Worm (Caenorhabditis elegans): ENCODE data around the gene R02D5.6.
A peak's percentile ranks its signal among the peaks of the same experiment; 100 is the strongest.

The R02D5.6 gene

DNA sequence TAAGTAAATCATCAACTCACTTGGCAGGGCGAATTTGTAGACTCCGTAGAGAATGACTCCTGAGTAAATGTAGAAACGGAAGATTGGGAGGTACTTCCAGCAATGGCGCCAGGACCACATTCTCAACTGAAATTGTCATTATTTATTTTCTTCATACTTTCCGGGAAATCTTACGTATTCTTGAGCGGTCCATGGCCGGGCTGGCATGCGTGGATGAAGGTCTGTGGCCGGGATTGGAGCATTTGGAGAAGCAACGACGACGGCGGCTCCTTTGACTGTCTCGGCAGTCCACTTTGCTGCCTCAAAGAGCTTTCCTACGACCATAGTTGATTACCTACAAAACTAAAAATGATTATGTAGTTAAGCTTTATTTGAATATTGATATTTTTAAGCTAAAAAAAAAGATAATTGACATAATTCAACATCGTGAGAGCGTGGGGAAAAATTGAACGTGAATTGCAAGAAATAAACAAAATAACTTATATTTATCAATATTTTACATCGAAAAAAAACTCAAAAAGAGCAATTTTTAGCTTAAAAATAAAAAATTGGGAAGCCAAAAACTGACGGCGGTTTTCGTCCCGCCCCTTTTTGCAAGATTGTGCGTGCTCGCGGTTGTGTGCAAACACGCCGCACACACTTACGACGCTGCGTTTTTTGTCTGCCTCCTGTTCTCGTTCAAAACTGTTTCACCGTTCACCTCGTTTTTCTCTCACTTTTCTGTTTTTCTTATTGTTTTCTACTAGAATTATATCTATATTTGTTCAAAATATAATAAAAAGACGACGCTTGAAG is 6.1 kb upstream of the R02D5.6 start, which contains the start of gene ril-1 (continued):
- TF ChIP-seq ztf-16 (tag; optimal IDR thresholded peaks at IDR 0.05): peak; percentile 62
- TF ChIP-seq pha-2 (tag; optimal IDR thresholded peaks at IDR 0.05): no peak
- no peak for TF ChIP-seq ceh-9 (tag; optimal IDR thresholded peaks at IDR 0.05)
- no peak for TF ChIP-seq nhr-232 (tag; optimal IDR thresholded peaks at IDR 0.05)
- TF ChIP-seq elt-2 (tag; optimal IDR thresholded peaks at IDR 0.05): peak; percentile 74
- no peak for TF ChIP-seq sox-2 (GFP tag; IDR thresholded peaks at IDR 0.05)
- no peak for TF ChIP-seq hlh-6 (tag; optimal IDR thresholded peaks at IDR 0.05)
- TF ChIP-seq hlh-30 (tag; optimal IDR thresholded peaks at IDR 0.05; ENCODE audit: insufficient read depth): no peak
- TF ChIP-seq pros-1 (tag; optimal IDR thresholded peaks at IDR 0.05): no peak
- peak; percentile 33 for TF ChIP-seq C38D4.7 (GFP tag; optimal IDR thresholded peaks at IDR 0.05)
- TF ChIP-seq unc-86 (tag; optimal IDR thresholded peaks at IDR 0.05): peak; percentile 33
- no peak for TF ChIP-seq rnt-1 (tag; optimal IDR thresholded peaks at IDR 0.05)
- TF ChIP-seq unc-42 (tag; optimal IDR thresholded peaks at IDR 0.05): no peak
- TF ChIP-seq C08G9.2 (tag; optimal IDR thresholded peaks at IDR 0.05): no peak
- TF ChIP-seq ceh-14 (tag; optimal IDR thresholded peaks at IDR 0.05): peak; percentile 8
- TF ChIP-seq sdc-2 (tag; optimal IDR thresholded peaks at IDR 0.05): no peak
- TF ChIP-seq pat-9 (tag; optimal IDR thresholded peaks at IDR 0.05): peak; percentile 18
- TF ChIP-seq K09A11.1 (tag; optimal IDR thresholded peaks at IDR 0.05; ENCODE audit: insufficient read depth): peak; percentile 69
- TF ChIP-seq sox-4 (tag; optimal IDR thresholded peaks at IDR 0.05): peak; percentile 23
- no peak for TF ChIP-seq lim-6 (tag; optimal IDR thresholded peaks at IDR 0.05)
- TF ChIP-seq ama-1 (optimal IDR thresholded peaks at IDR 0.05): no peak
- TF ChIP-seq ceh-48 (tag; optimal IDR thresholded peaks at IDR 0.05): no peak
- no peak for TF ChIP-seq ceh-34 (tag; optimal IDR thresholded peaks at IDR 0.05)

DNA sequence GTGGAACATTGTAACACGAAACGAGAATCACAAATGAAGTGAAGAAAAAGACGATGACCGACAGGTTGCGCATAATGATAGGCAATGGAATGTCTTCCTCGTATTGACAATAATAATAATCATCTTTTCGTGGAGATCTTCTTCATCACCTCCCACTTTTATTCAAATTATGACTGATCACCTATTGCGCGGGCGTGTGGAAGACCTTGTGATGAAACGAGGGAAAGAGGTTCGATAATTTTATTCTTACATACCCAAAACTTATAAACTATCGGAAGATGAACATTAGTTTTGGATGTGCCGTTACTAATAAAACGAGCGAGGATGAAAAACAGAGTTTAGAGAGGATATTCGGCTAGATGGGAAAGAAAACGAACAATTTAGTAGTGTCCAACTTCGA is 5.2 kb upstream of the R02D5.6 start, which contains the start of gene C53A5.2:
TSS of gene C53A5.2 (minus strand) at position 101 of the 400 bp plus-strand sequence.
- TF ChIP-seq elt-4 (tag; optimal IDR thresholded peaks at IDR 0.05) (no peak), nfya-1 (tag; optimal IDR thresholded peaks at IDR 0.05) (no peak)

DNA sequence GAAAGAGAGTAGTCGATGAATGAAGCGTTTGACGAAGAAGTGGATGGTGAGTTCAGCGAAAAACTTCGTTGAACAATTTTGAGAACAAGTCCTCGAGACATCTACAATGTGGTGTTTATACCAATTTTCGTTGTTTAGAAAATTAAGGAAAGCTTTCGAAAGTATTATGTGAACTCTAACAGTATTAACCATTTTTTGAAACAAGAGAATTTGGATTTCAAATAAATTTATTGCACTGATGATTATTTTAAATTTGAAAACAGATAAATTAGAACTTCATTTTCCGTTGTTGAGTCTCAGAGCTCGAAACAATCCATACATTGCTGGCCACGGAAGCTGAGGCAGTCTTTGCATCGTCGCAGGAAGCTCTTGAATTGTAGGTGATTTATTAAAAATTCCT is 4.6 kb upstream of the R02D5.6 start, which contains the start of gene C53A5.16:
TSS of gene C53A5.16 (minus strand) at position 101 of the 400 bp plus-strand sequence.
- no peak for TF ChIP-seq unc-42 (tag; optimal IDR thresholded peaks at IDR 0.05)
- no peak for TF ChIP-seq pros-1 (tag; optimal IDR thresholded peaks at IDR 0.05)
- no peak for TF ChIP-seq hlh-6 (tag; optimal IDR thresholded peaks at IDR 0.05)
- TF ChIP-seq fax-1 (tag; optimal IDR thresholded peaks at IDR 0.05): no peak
- no peak for TF ChIP-seq tbx-7 (tag; optimal IDR thresholded peaks at IDR 0.05)
- no peak for TF ChIP-seq mec-3 (tag; optimal IDR thresholded peaks at IDR 0.05; ENCODE audit: borderline replicate concordance)
- no peak for TF ChIP-seq ahr-1 (tag; optimal IDR thresholded peaks at IDR 0.05)
- no peak for TF ChIP-seq lin-11 (tag; optimal IDR thresholded peaks at IDR 0.05)
- no peak for TF ChIP-seq ceh-48 (tag; optimal IDR thresholded peaks at IDR 0.05)
- TF ChIP-seq sox-2 (GFP tag; IDR thresholded peaks at IDR 0.05): no peak
- no peak for TF ChIP-seq ref-2 (tag; optimal IDR thresholded peaks at IDR 0.05)

DNA sequence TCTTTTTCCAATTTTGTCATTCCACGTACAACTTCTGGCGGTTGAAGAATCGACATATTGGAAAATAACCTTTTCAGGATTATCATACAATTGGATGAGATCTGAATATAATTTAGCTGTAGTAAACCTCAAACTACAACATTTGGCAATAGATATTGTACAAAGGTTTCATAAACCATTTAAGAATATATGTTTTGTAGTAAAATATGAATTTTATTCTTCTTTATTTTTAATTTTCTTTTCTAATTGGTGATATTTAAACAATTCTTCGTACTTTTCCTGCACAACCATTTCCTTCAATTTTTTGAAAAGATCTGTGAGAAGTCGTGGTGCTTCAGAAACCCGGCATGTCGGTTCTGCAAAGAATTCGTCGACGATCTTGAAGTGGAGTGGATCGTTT is 3.1 kb upstream of the R02D5.6 start, which contains the start of gene C53A5.17:
TSS of gene C53A5.17 (minus strand) at position 101 of the 400 bp plus-strand sequence.
- TF ChIP-seq tbx-2 (tag; optimal IDR thresholded peaks at IDR 0.05) (no peak), lin-11 (tag; optimal IDR thresholded peaks at IDR 0.05) (no peak), lim-6 (tag; optimal IDR thresholded peaks at IDR 0.05) (no peak), npax-4 (tag; optimal IDR thresholded peaks at IDR 0.05) (no peak), pha-2 (tag; optimal IDR thresholded peaks at IDR 0.05) (no peak), ama-1 (optimal IDR thresholded peaks at IDR 0.05) (no peak), sdc-2 (tag; optimal IDR thresholded peaks at IDR 0.05) (no peak), hlh-13 (GFP tag; optimal IDR thresholded peaks at IDR 0.05) (no peak), elt-4 (tag; optimal IDR thresholded peaks at IDR 0.05) (no peak), fkh-10 (GFP tag; optimal IDR thresholded peaks at IDR 0.05) (no peak), ceh-31 (tag; optimal IDR thresholded peaks at IDR 0.05) (no peak), madf-2 (tag; optimal IDR thresholded peaks at IDR 0.05) (no peak), ceh-45 (GFP tag; IDR thresholded peaks at IDR 0.05) (no peak), elt-2 (tag; optimal IDR thresholded peaks at IDR 0.05) (no peak), C08G9.2 (tag; optimal IDR thresholded peaks at IDR 0.05) (no peak), unc-55 (GFP tag; optimal IDR thresholded peaks at IDR 0.05) (no peak), ceh-6 (GFP tag; optimal IDR thresholded peaks at IDR 0.05) (no peak), gmeb-2 (tag; optimal IDR thresholded peaks at IDR 0.05) (no peak), pax-1 (tag; optimal IDR thresholded peaks at IDR 0.05) (no peak), ceh-24 (tag; optimal IDR thresholded peaks at IDR 0.05) (no peak)
